Fruit fly (Drosophila melanogaster) whole organism, wandering third instar larva: ENCODE data around the gene CG31360.
A peak's percentile ranks its signal among the peaks of the same experiment; 100 is the strongest.

Source experiments
- CrebA ChIP-seq: fragments of 200-800 bp; sonication (Bioruptor generic); optimal IDR thresholded peaks from 2 replicates; lab custom pipeline; 2016; ENCODE audit warnings: missing biosample characterization, mild to moderate bottlenecking, missing genetic modification characterization, borderline replicate concordance
- dl ChIP-seq, 2 experiments: fragments of 175-275, 200-275 bp in 1 of 2; fragments of 200-275 bp in 1 of 2; sonication (Bioruptor generic); optimal IDR thresholded peaks; lab custom pipeline; 2018; ENCODE audit warnings: mild to moderate bottlenecking in 2 of 2, missing biosample characterization in 2 of 2, missing genetic modification characterization in 2 of 2, moderate library complexity in 2 of 2; ENCODE audit not compliant: partially characterized antibody in 2 of 2, insufficient read depth in 1 of 2
- dsf ChIP-seq: sonication (Bioruptor generic); optimal IDR thresholded peaks from 2 replicates; lab custom pipeline; 2016; ENCODE audit warnings: missing biosample characterization, missing genetic modification characterization, borderline replicate concordance
- lola ChIP-seq: fragments of >200 bp; optimal IDR thresholded peaks from 2 replicates; lab custom pipeline; 2017; ENCODE audit warnings: missing biosample characterization, missing genetic modification characterization

dm6 chr3R:17681611-17682243 lies 3.2 kb upstream of the CG31360 start:
- TF ChIP-seq CrebA (GFP tag; lab: Kevin White, UChicago), result no peak
- peak in 1 of 2 experiments; percentile 2 for TF ChIP-seq dl (GFP tag; optimal IDR thresholded peaks at IDR 0.05; lab: Kevin White, UChicago; ENCODE audit: insufficient read depth in 1 of 2, partially characterized antibody in 2 of 2)
- no peak for TF ChIP-seq dsf (GFP tag; lab: Kevin White, UChicago)
- no peak for TF ChIP-seq lola (GFP tag; lab: Kevin White, UChicago)
